Fruit fly (Drosophila melanogaster): Measurements from ENCODE around the gene CenG1A.

Gene CenG1A

DNA sequence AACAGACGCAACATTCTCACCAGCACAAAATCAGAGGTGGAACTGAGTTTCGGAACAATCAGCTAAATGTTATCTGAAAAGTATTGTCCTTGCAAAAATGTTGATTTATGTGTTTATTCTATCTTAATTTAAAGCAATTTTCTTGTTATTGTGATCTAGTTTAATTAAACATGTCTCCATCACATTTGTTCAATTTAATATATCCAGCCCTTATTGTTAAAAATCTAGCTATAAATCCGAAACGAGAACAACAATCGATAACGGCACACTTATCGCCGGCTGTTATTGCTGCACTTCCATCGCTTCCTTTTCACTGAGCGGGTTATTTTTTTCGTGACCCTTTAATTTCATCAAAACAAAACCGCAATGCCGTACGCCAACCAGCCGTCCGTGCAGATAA is 2.3 kb upstream of the CenG1A start, which contains the start of the genes GatC, PolG2 and Polr2C (continued):
- TF ChIP-seq ssp (GFP tag; IDR thresholded peaks at IDR 0.05) (peak; percentile 79), CG6813 (GFP tag; optimal IDR thresholded peaks at IDR 0.05) (no peak), gt (GFP tag; IDR thresholded peaks at IDR 0.05) (no peak), CG10543 (GFP tag; optimal IDR thresholded peaks at IDR 0.05) (no peak), fru (optimal IDR thresholded peaks at IDR 0.05) (no peak), Opbp (GFP tag; IDR thresholded peaks at IDR 0.05; ENCODE audit: partially characterized antibody) (peak; percentile 79; the same call in 2 of the 3 replicates), Sry-β (GFP tag; optimal IDR thresholded peaks at IDR 0.05) (peak; percentile 81), ken (GFP tag; IDR thresholded peaks at IDR 0.05) (peak; percentile 47; the same call in 1 of the 3 replicates), Hand (GFP tag; optimal IDR thresholded peaks at IDR 0.05) (no peak), zen2 (GFP tag; IDR thresholded peaks at IDR 0.05; ENCODE audit: partially characterized antibody) (peak; percentile 56; the same call in 2 of the 3 replicates), gcm (GFP tag; optimal IDR thresholded peaks at IDR 0.05) (peak; percentile 53), crp (GFP tag; optimal IDR thresholded peaks at IDR 0.05) (peak in 1 of 2 experiments; percentile 37), vfl (GFP tag; optimal IDR thresholded peaks at IDR 0.05) (peak; percentile 33), CG8359 (GFP tag; optimal IDR thresholded peaks at IDR 0.05; ENCODE audit: borderline replicate concordance) (no peak), tin (GFP tag; optimal IDR thresholded peaks at IDR 0.05) (peak; percentile 2), CG7987 (GFP tag; optimal IDR thresholded peaks at IDR 0.05) (no peak), HmgD (GFP tag; optimal IDR thresholded peaks at IDR 0.05) (peak; percentile 65), dati (GFP tag; IDR thresholded peaks at IDR 0.05) (no peak), CG2120 (GFP tag; optimal IDR thresholded peaks at IDR 0.05) (peak; percentile 70), Usf (GFP tag; optimal IDR thresholded peaks at IDR 0.05) (no peak), CG14860 (GFP tag; IDR thresholded peaks at IDR 0.05; ENCODE audit: partially characterized antibody) (peak; percentile 76), nmo (GFP tag; optimal IDR thresholded peaks at IDR 0.05) (peak; percentile 70), unc-4 (GFP tag; IDR thresholded peaks at IDR 0.05; ENCODE audit: partially characterized antibody) (peak; percentile 81), CG16863 (GFP tag; optimal IDR thresholded peaks at IDR 0.05) (peak; percentile 38), E2f2 (GFP tag; IDR thresholded peaks at IDR 0.05) (peak; percentile 74), ci (GFP tag; IDR thresholded peaks at IDR 0.05) (peak; percentile 49), CG10959 (GFP tag; IDR thresholded peaks at IDR 0.05) (no peak), Lpt (GFP tag; optimal IDR thresholded peaks at IDR 0.05) (no peak), CG42726 (GFP tag; IDR thresholded peaks at IDR 0.05; ENCODE audit: partially characterized antibody) (peak; percentile 6; the same call in 1 of the 2 replicates), CG10654 (GFP tag; optimal IDR thresholded peaks at IDR 0.05) (no peak), CG16779 (GFP tag; IDR thresholded peaks at IDR 0.05) (no peak), vnd (GFP tag; IDR thresholded peaks at IDR 0.05; ENCODE audit: partially characterized antibody) (peak; percentile 82), CG32767 (GFP tag; IDR thresholded peaks at IDR 0.05) (no peak), CG34376 (GFP tag; optimal IDR thresholded peaks at IDR 0.05) (no peak), maf-S (GFP tag; optimal IDR thresholded peaks at IDR 0.05) (peak; percentile 43), da (GFP tag; optimal IDR thresholded peaks at IDR 0.05) (peak; percentile 49), Bdp1 (GFP tag; optimal IDR thresholded peaks at IDR 0.05) (peak; percentile 28), Hr3 (GFP tag; optimal IDR thresholded peaks at IDR 0.05) (peak; percentile 52), CG15514 (GFP tag; optimal IDR thresholded peaks at IDR 0.05) (peak; percentile 82), CG4328 (GFP tag; optimal IDR thresholded peaks at IDR 0.05) (no peak), CG12942 (GFP tag; optimal IDR thresholded peaks at IDR 0.05) (peak; percentile 11), CG34422 (GFP tag; IDR thresholded peaks at IDR 0.05) (peak; percentile 62; the same call in 1 of the 3 replicates), Side (GFP tag; optimal IDR thresholded peaks at IDR 0.05) (peak; percentile 26), Scr (GFP tag; IDR thresholded peaks at IDR 0.05; ENCODE audit: partially characterized antibody) (peak; percentile 79), Adf1 (GFP tag; IDR thresholded peaks at IDR 0.05) (0 out of 2 replicates have a peak, but pooled peaks have one; percentile 25), Blimp-1 (GFP tag; optimal IDR thresholded peaks at IDR 0.05) (no peak), Ets97D (GFP tag; optimal IDR thresholded peaks at IDR 0.05) (peak; percentile 46), tna (GFP tag; IDR thresholded peaks at IDR 0.05; ENCODE audit: partially characterized antibody) (peak; percentile 90), grau (tag; optimal IDR thresholded peaks at IDR 0.05) (peak; percentile 65), CG17829 (tag; optimal IDR thresholded peaks at IDR 0.05) (peak; percentile 53)

Data from whole organism, embryonic.